Fruit fly (Drosophila melanogaster): ENCODE measurements around the gene slp2.

Gene slp2

dm6 chr2L:3787028-3787427, 49.6 kb upstream of the slp2 start, which contains the start of gene bark (continued):
- TF ChIP-seq CG6854 (GFP tag; optimal IDR thresholded peaks at IDR 0.05) = no peak
- no peak for TF ChIP-seq CG4707 (GFP tag; optimal IDR thresholded peaks at IDR 0.05)
- TF ChIP-seq Dll (GFP tag; IDR thresholded peaks at IDR 0.05; ENCODE audit: partially characterized antibody) = 0 out of 4 replicates have a peak, but pooled peaks have one; percentile 30
- peak; percentile 13 for TF ChIP-seq her (GFP tag; optimal IDR thresholded peaks at IDR 0.05)
- 0 out of 3 replicates have a peak, but pooled peaks have one; percentile 31 for TF ChIP-seq CG11695 (GFP tag; IDR thresholded peaks at IDR 0.05)
- TF ChIP-seq Deaf1 (tag; optimal IDR thresholded peaks at IDR 0.05) = peak; percentile 35
- TF ChIP-seq lab (GFP tag; optimal IDR thresholded peaks at IDR 0.05) = peak; percentile 41
- TF ChIP-seq Dbx (GFP tag; IDR thresholded peaks at IDR 0.05) = peak; percentile 54; the same call in 2 of the 3 replicates
- TF ChIP-seq Drgx (GFP tag; IDR thresholded peaks at IDR 0.05) = peak; percentile 48
- TF ChIP-seq Dip2 (GFP tag; IDR thresholded peaks at IDR 0.05) = no peak
- peak; percentile 34; the same call in 1 of the 2 replicates for TF ChIP-seq NFAT (GFP tag; IDR thresholded peaks at IDR 0.05)
- TF ChIP-seq CG7556 (GFP tag; optimal IDR thresholded peaks at IDR 0.05) = no peak
- TF ChIP-seq sqz (GFP tag; optimal IDR thresholded peaks at IDR 0.05) = peak; percentile 64
- no peak for TF ChIP-seq Gsc (GFP tag; IDR thresholded peaks at IDR 0.05)
- TF ChIP-seq Jarid2 (GFP tag; optimal IDR thresholded peaks at IDR 0.05) = peak; percentile 91
- no peak for TF ChIP-seq CG8290 (GFP tag; optimal IDR thresholded peaks at IDR 0.05)
- peak in 1 of 2 experiments; percentile 48 for TF ChIP-seq CG8290 (tag; optimal IDR thresholded peaks at IDR 0.05)
- no peak for TF ChIP-seq Blimp-1 (GFP tag; optimal IDR thresholded peaks at IDR 0.05)
- TF ChIP-seq CG13287 (GFP tag; IDR thresholded peaks at IDR 0.05; ENCODE audit: partially characterized antibody) = peak; percentile 54
- TF ChIP-seq lbe (GFP tag; optimal IDR thresholded peaks at IDR 0.05) = peak; percentile 83
- TF ChIP-seq chinmo (GFP tag; IDR thresholded peaks at IDR 0.05; ENCODE audit: partially characterized antibody) = peak; percentile 93; the same call in 3 of the 4 replicates
- peak; percentile 18 for TF ChIP-seq gro (GFP tag; optimal IDR thresholded peaks at IDR 0.05)
- peak; percentile 17 for TF ChIP-seq ftz-f1 (GFP tag; optimal IDR thresholded peaks at IDR 0.05)
- TF ChIP-seq Atf-2 (GFP tag; optimal IDR thresholded peaks at IDR 0.05) = no peak
- peak; percentile 30 for TF ChIP-seq CG3281 (GFP tag; optimal IDR thresholded peaks at IDR 0.05)

- no peak for TF ChIP-seq fru (optimal IDR thresholded peaks at IDR 0.05)
- peak; percentile 0 for TF ChIP-seq sd (tag; optimal IDR thresholded peaks at IDR 0.05)
Observed at dm6 chr2L:3788150-3788549, 48.5 kb upstream of the slp2 start.

dm6 chr2L:3789290-3790067, 47.2 kb upstream of the slp2 start:
- no peak for TF ChIP-seq Atf-2 (GFP tag; optimal IDR thresholded peaks at IDR 0.05)
- TF ChIP-seq chif (GFP tag; optimal IDR thresholded peaks at IDR 0.05) = peak; percentile 2 to 36
- TF ChIP-seq Meics (GFP tag; optimal IDR thresholded peaks at IDR 0.05) = peak; percentile 48
- no peak for TF ChIP-seq emc (GFP tag; optimal IDR thresholded peaks at IDR 0.05)
- no peak for TF ChIP-seq toy (GFP tag; IDR thresholded peaks at IDR 0.05)
- TF ChIP-seq CG4282 (GFP tag; optimal IDR thresholded peaks at IDR 0.05) = no peak
- TF ChIP-seq CG15696 (tag; optimal IDR thresholded peaks at IDR 0.05) = peak; percentile 27
- TF ChIP-seq ERR (GFP tag; optimal IDR thresholded peaks at IDR 0.05) = no peak
- TF ChIP-seq ewg (GFP tag; optimal IDR thresholded peaks at IDR 0.05) = peak; percentile 72
- TF ChIP-seq ATbp (GFP tag; optimal IDR thresholded peaks at IDR 0.05) = peak; percentile 94
- peak; percentile 43 for TF ChIP-seq zf30C (GFP tag; optimal IDR thresholded peaks at IDR 0.05)
- peak; percentile 68 for TF ChIP-seq CG13775 (GFP tag; optimal IDR thresholded peaks at IDR 0.05)
- no peak for TF ChIP-seq CG6765 (GFP tag; optimal IDR thresholded peaks at IDR 0.05)
- TF ChIP-seq HmgZ (tag; optimal IDR thresholded peaks at IDR 0.05) = no peak
- TF ChIP-seq ftz-f1 (GFP tag; optimal IDR thresholded peaks at IDR 0.05) = no peak
- TF ChIP-seq Tbp (GFP tag; optimal IDR thresholded peaks at IDR 0.05) = no peak
- peak; percentile 65 for TF ChIP-seq CG9727 (GFP tag; optimal IDR thresholded peaks at IDR 0.05)
- TF ChIP-seq ttk (GFP tag; IDR thresholded peaks at IDR 0.05) = peak; percentile 83
- peak; percentile 58; the same call in 2 of the 3 replicates for TF ChIP-seq CG2199 (GFP tag; IDR thresholded peaks at IDR 0.05)
- TF ChIP-seq Drgx (GFP tag; IDR thresholded peaks at IDR 0.05) = peak; percentile 80
- peak in 1 of 2 experiments; percentile 75 for TF ChIP-seq Eip74EF (GFP tag; optimal IDR thresholded peaks at IDR 0.05)
- peak; percentile 43 for TF ChIP-seq CG5180 (GFP tag; optimal IDR thresholded peaks at IDR 0.05)
- TF ChIP-seq CG6683 (GFP tag; optimal IDR thresholded peaks at IDR 0.05) = peak; percentile 29
